Worm (Caenorhabditis elegans) whole organism, early embryonic: ENCODE results near the gene K09C4.7.

ENCODE experiments used
- ama-1 ChIP-seq: fragments of 150-350 bp; optimal IDR thresholded peaks from 2 replicates; lab custom pipeline; 2014
- ceh-13 ChIP-seq: fragments of 200-800 bp; sonication (Bioruptor generic); optimal IDR thresholded peaks from 2 replicates; lab custom pipeline; 2018; ENCODE audit warnings: mild to moderate bottlenecking, missing genetic modification characterization, missing compliant biosample characterization
- ceh-36 ChIP-seq: sonication (generic microtip); optimal IDR thresholded peaks from 2 replicates; lab custom pipeline; 2016; ENCODE audit warnings: missing genetic modification characterization, inconsistent platforms, missing compliant biosample characterization
- hmbx-1 ChIP-seq: sonication (generic microtip); optimal IDR thresholded peaks from 2 replicates; lab custom pipeline; 2016; ENCODE audit warnings: mild to moderate bottlenecking, missing genetic modification characterization, missing compliant biosample characterization
- pes-1 ChIP-seq: fragments of 200-800 bp; sonication (Bioruptor generic); IDR thresholded peaks from 2 replicates; pipeline ENCODE4 v1.3.6; 2022; ENCODE audit warnings: missing genetic modification reagents, missing genetic modification characterization, missing compliant biosample characterization

ce11 chrX:3298582-3298981 is 25.9 kb downstream of the K09C4.7 start, which contains the start of gene K09C4.1:
- TF ChIP-seq ceh-13 (no peak), pes-1 (GFP tag; lab: Robert Waterston, UW) (no peak), ceh-36 (tag; lab: Kevin White, UChicago) (no peak), ama-1 (lab: Kevin White, UChicago) (no peak), hmbx-1 (tag; lab: Kevin White, UChicago) (no peak)
